Fruit fly (Drosophila melanogaster): Measurements from ENCODE around the gene Myt1.

Gene Myt1

DNA sequence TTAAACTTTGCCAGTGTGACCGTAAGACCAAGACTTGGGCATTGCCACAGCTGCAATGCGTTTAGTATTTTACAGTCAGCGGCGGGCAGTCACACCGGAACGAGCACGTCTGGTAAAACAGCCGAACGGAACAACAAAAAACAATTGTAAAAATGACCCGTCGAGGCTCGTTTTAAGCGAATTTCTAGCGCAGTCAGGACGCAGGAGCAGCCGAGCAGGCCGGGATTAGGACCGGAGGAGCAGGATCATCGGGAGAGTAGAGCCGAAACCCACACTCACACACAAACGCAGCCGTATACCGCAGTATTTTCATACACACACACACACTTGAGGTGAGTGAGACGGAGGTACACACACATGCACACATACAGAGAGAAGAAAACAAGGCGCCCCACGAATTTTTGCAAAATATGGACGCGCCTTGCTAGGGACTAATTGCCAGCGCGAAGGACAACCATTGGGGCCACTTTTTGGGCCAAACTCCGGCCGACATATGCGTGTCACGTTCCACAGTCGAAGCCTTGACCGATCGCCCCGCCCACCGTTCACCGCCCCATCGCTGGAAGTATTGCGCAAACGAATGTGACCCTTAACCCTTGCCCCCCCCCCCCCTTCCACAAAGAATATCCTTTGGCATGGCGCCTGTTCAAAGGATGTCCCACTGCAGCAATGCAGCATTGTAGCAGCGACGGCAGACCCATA lies 26.3 kb downstream of the Myt1 start, which contains the start of gene Usp47 (continued):
- peak; percentile 32 for TF ChIP-seq stwl (tag; optimal IDR thresholded peaks at IDR 0.05)
- TF ChIP-seq fd102C (GFP tag; optimal IDR thresholded peaks at IDR 0.05), result no peak
- peak in 1 of 2 experiments; percentile 29 for TF ChIP-seq crp (GFP tag; optimal IDR thresholded peaks at IDR 0.05)
- TF ChIP-seq CG14667 (GFP tag; IDR thresholded peaks at IDR 0.05), result no peak
- TF ChIP-seq ftz-f1 (GFP tag; optimal IDR thresholded peaks at IDR 0.05), result no peak
- no peak; the same call in 1 of the 2 replicates for TF ChIP-seq bbx (GFP tag; IDR thresholded peaks at IDR 0.05; ENCODE audit: partially characterized antibody)
- TF ChIP-seq CG13894 (tag; optimal IDR thresholded peaks at IDR 0.05), result peak; percentile 29
- TF ChIP-seq insv (GFP tag; optimal IDR thresholded peaks at IDR 0.05), result no peak
- TF ChIP-seq HmgD (GFP tag; optimal IDR thresholded peaks at IDR 0.05), result peak; percentile 66
- no peak for TF ChIP-seq Hand (GFP tag; optimal IDR thresholded peaks at IDR 0.05)
- TF ChIP-seq Xrp1 (GFP tag; IDR thresholded peaks at IDR 0.05), result no peak
- peak; percentile 88 for TF ChIP-seq Med (GFP tag)
- no peak for TF ChIP-seq Doc3 (GFP tag; IDR thresholded peaks at IDR 0.05; ENCODE audit: partially characterized antibody)
- no peak for TF ChIP-seq yki (optimal IDR thresholded peaks at IDR 0.05)
- no peak for TF ChIP-seq CG3407 (GFP tag; optimal IDR thresholded peaks at IDR 0.05)
- no peak for TF ChIP-seq fru (optimal IDR thresholded peaks at IDR 0.05)
- peak; percentile 3 for TF ChIP-seq Ets97D (GFP tag; optimal IDR thresholded peaks at IDR 0.05)
- TF ChIP-seq CG17802 (tag; optimal IDR thresholded peaks at IDR 0.05), result no peak
- peak; percentile 99 for TF ChIP-seq cg (GFP tag; optimal IDR thresholded peaks at IDR 0.05)
- no peak for TF ChIP-seq CG11093 (GFP tag; IDR thresholded peaks at IDR 0.05)
- no peak for TF ChIP-seq CG17186 (GFP tag; optimal IDR thresholded peaks at IDR 0.05)
- no peak for TF ChIP-seq H2.0 (GFP tag; IDR thresholded peaks at IDR 0.05)
- no peak for TF ChIP-seq nau (GFP tag; optimal IDR thresholded peaks at IDR 0.05)
- TF ChIP-seq ken (GFP tag; IDR thresholded peaks at IDR 0.05), result no peak
- no peak for TF ChIP-seq CG13296 (GFP tag; optimal IDR thresholded peaks at IDR 0.05)
- TF ChIP-seq Scr (GFP tag; IDR thresholded peaks at IDR 0.05; ENCODE audit: partially characterized antibody), result no peak; the same call in 1 of the 2 replicates
- no peak for TF ChIP-seq CG12769 (tag; optimal IDR thresholded peaks at IDR 0.05)
- peak; percentile 72 for TF ChIP-seq YL-1 (GFP tag; optimal IDR thresholded peaks at IDR 0.05)
- TF ChIP-seq inv (GFP tag; IDR thresholded peaks at IDR 0.05; ENCODE audit: partially characterized antibody), result no peak
- TF ChIP-seq gce (GFP tag; IDR thresholded peaks at IDR 0.05), result no peak
- no peak for TF ChIP-seq tup (GFP tag; optimal IDR thresholded peaks at IDR 0.05)
- TF ChIP-seq ind (GFP tag; optimal IDR thresholded peaks at IDR 0.05), result no peak
- TF ChIP-seq vnd (GFP tag; IDR thresholded peaks at IDR 0.05; ENCODE audit: partially characterized antibody), result peak; percentile 38; the same call in 1 of the 3 replicates
- no peak for TF ChIP-seq CG4854 (GFP tag; optimal IDR thresholded peaks at IDR 0.05)
- TF ChIP-seq h (optimal IDR thresholded peaks at IDR 0.05), result no peak
- TF ChIP-seq CG16813 (GFP tag; IDR thresholded peaks at IDR 0.05; ENCODE audit: partially characterized antibody), result no peak
- TF ChIP-seq emc (GFP tag; optimal IDR thresholded peaks at IDR 0.05), result no peak
- no peak for TF ChIP-seq hth (optimal IDR thresholded peaks at IDR 0.05)
- TF ChIP-seq CG17385 (GFP tag; optimal IDR thresholded peaks at IDR 0.05), result no peak
- TF ChIP-seq CG10366 (GFP tag; IDR thresholded peaks at IDR 0.05), result no peak
- no peak for TF ChIP-seq CG18599 (GFP tag; optimal IDR thresholded peaks at IDR 0.05)
- TF ChIP-seq B-H1 (GFP tag; IDR thresholded peaks at IDR 0.05), result no peak
- 0 out of 3 replicates have a peak, but pooled peaks have one; percentile 36 for TF ChIP-seq mld (GFP tag; IDR thresholded peaks at IDR 0.05; ENCODE audit: partially characterized antibody)
- TF ChIP-seq ash1 (GFP tag; optimal IDR thresholded peaks at IDR 0.05), result no peak
- no peak for TF ChIP-seq CG32772 (GFP tag; IDR thresholded peaks at IDR 0.05)
- no peak for TF ChIP-seq CG18619 (GFP tag; optimal IDR thresholded peaks at IDR 0.05)
- no peak for TF ChIP-seq Gug (GFP tag; IDR thresholded peaks at IDR 0.05)
- TF ChIP-seq aop (GFP tag; IDR thresholded peaks at IDR 0.05), result no peak
- no peak for TF ChIP-seq nerfin-2 (GFP tag; IDR thresholded peaks at IDR 0.05; ENCODE audit: partially characterized antibody)
- no peak for TF ChIP-seq Usf (GFP tag; optimal IDR thresholded peaks at IDR 0.05)

Measured in whole organism, embryonic.